Worm (Caenorhabditis elegans) whole organism, L4 larva: ENCODE results near the gene C09F12.2.
A peak's percentile ranks its signal among the peaks of the same experiment; 100 is the strongest.

Experiments
- F44E2.7 ChIP-seq: fragments of 200-800 bp; sonication (Bioruptor generic); IDR thresholded peaks from 2 replicates; pipeline ENCODE4 v2.1.2; 2022; ENCODE audit warnings: missing genetic modification characterization, missing compliant biosample characterization
- R02D3.7 ChIP-seq: fragments of 150-350 bp; sonication (generic microtip); optimal IDR thresholded peaks from 3 replicates; lab custom pipeline; 2014; ENCODE audit warnings: missing biosample characterization, missing genetic modification characterization
- Y48G9A.11 ChIP-seq: fragments of 200-800 bp; sonication (Bioruptor generic); IDR thresholded peaks from 2 replicates; pipeline ENCODE4 v1.3.6; 2022; ENCODE audit warnings: missing genetic modification reagents, missing genetic modification characterization, missing compliant biosample characterization
- Y5F2A.4 ChIP-seq: fragments of 200-800 bp; sonication (Bioruptor generic); optimal IDR thresholded peaks from 2 replicates; lab custom pipeline; 2018; ENCODE audit warnings: mild to moderate bottlenecking, missing genetic modification characterization, missing compliant biosample characterization
- ama-1 ChIP-seq: fragments of 150-350 bp; optimal IDR thresholded peaks from 2 replicates; lab custom pipeline; 2014; ENCODE audit warnings: inconsistent platforms, mixed read lengths
- arid-1 ChIP-seq: fragments of 200-800 bp; sonication (Bioruptor generic); conservative IDR thresholded peaks from 2 replicates; pipeline ENCODE4 v1.3.6; 2022; ENCODE audit warnings: missing genetic modification reagents, missing genetic modification characterization, missing compliant biosample characterization
- ceh-28 ChIP-seq: fragments of 150-350 bp; optimal IDR thresholded peaks from 2 replicates; lab custom pipeline; 2014; ENCODE audit warnings: missing biosample characterization, missing genetic modification reagents, missing genetic modification characterization
- ceh-32 ChIP-seq: sonication (generic microtip); optimal IDR thresholded peaks from 2 replicates; lab custom pipeline; 2016; ENCODE audit warnings: mild to moderate bottlenecking, missing genetic modification characterization, missing compliant biosample characterization; ENCODE audit not compliant: poor library complexity
- ceh-44 ChIP-seq: fragments of 200-800 bp; sonication (Bioruptor generic); IDR thresholded peaks from 2 replicates; pipeline ENCODE4 v1.3.6; 2022; ENCODE audit warnings: missing genetic modification reagents, missing genetic modification characterization, missing compliant biosample characterization
- ceh-62 ChIP-seq: sonication (generic microtip); optimal IDR thresholded peaks from 2 replicates; lab custom pipeline; 2017; ENCODE audit warnings: missing biosample characterization, missing genetic modification characterization
- ces-1 ChIP-seq: fragments of 150-350 bp; sonication (generic microtip); optimal IDR thresholded peaks from 4 replicates; lab custom pipeline; 2014; ENCODE audit warnings: missing biosample characterization, missing genetic modification reagents, missing genetic modification characterization
- ctbp-1 ChIP-seq: fragments of 200-800 bp; sonication (Bioruptor generic); IDR thresholded peaks from 2 replicates; pipeline ENCODE4 v1.3.6; 2022; ENCODE audit warnings: missing genetic modification reagents, missing genetic modification characterization, missing compliant biosample characterization
- daf-19 ChIP-seq: fragments of 200-800 bp; sonication (Bioruptor generic); conservative IDR thresholded peaks from 2 replicates; pipeline ENCODE4 v1.3.6; 2022; ENCODE audit warnings: missing genetic modification characterization, missing compliant biosample characterization
- daf-8 ChIP-seq: fragments of 200-800 bp; sonication (Bioruptor generic); IDR thresholded peaks from 2 replicates; pipeline ENCODE4 v1.3.6; 2022; ENCODE audit warnings: missing genetic modification characterization, missing compliant biosample characterization
- dmd-6 ChIP-seq: fragments of 200-800 bp; sonication (Bioruptor generic); IDR thresholded peaks from 2 replicates; pipeline ENCODE4 v1.3.6; 2022; ENCODE audit warnings: missing genetic modification reagents, missing genetic modification characterization, missing compliant biosample characterization
- dmd-8 ChIP-seq: fragments of 200-800 bp; sonication (Bioruptor generic); IDR thresholded peaks from 2 replicates; pipeline ENCODE4 v1.3.6; 2022; ENCODE audit warnings: missing genetic modification characterization, missing compliant biosample characterization
- duxl-1 ChIP-seq: sonication (generic microtip); optimal IDR thresholded peaks from 2 replicates; lab custom pipeline; 2016; ENCODE audit warnings: mild to moderate bottlenecking, missing genetic modification characterization, moderate library complexity, missing compliant biosample characterization; ENCODE audit not compliant: poor library complexity
- egl-27 ChIP-seq: sonication (generic microtip); optimal IDR thresholded peaks from 3 replicates; lab custom pipeline; 2017; ENCODE audit warnings: missing biosample characterization, missing genetic modification reagents, missing genetic modification characterization
- fkh-10 ChIP-seq: fragments of 150-350 bp; optimal IDR thresholded peaks from 2 replicates; lab custom pipeline; 2014; ENCODE audit warnings: missing biosample characterization, missing genetic modification reagents, missing genetic modification characterization
- hif-1 ChIP-seq, 2 experiments: sonication (generic microtip); optimal IDR thresholded peaks; 2 replicates each; lab custom pipeline; 2016 to 2017; ENCODE audit warnings: missing compliant biosample characterization in 2 of 2, missing genetic modification characterization in 2 of 2, missing genetic modification reagents in 2 of 2, missing genotype in 2 of 2, mild to moderate bottlenecking in 1 of 2
- hlh-30 ChIP-seq: sonication (generic microtip); optimal IDR thresholded peaks from 2 replicates; lab custom pipeline; 2017; ENCODE audit warnings: antibody characterized with exemption, mild to moderate bottlenecking, missing genetic modification characterization, missing compliant biosample characterization; ENCODE audit not compliant: insufficient read depth
- hmg-1.1 ChIP-seq: fragments of 200-800 bp; sonication (Bioruptor generic); IDR thresholded peaks from 2 replicates; pipeline ENCODE4 v1.3.6; 2022; ENCODE audit warnings: missing genetic modification reagents, missing genetic modification characterization, missing compliant biosample characterization
- lim-7 ChIP-seq: fragments of 200-800 bp; sonication (Bioruptor generic); IDR thresholded peaks from 2 replicates; pipeline ENCODE4 v1.3.6; 2022; ENCODE audit warnings: missing genetic modification characterization, missing compliant biosample characterization
- lin-13 ChIP-seq: fragments of 150-350 bp; optimal IDR thresholded peaks from 2 replicates; lab custom pipeline; 2014; ENCODE audit warnings: missing biosample characterization, missing genetic modification reagents, missing genetic modification characterization
- lin-15B ChIP-seq: fragments of 150-350 bp; sonication (generic microtip); optimal IDR thresholded peaks from 3 replicates; lab custom pipeline; 2014; ENCODE audit warnings: missing biosample characterization, missing genetic modification characterization
- lin-29 ChIP-seq: fragments of 200-800 bp; sonication (Bioruptor generic); IDR thresholded peaks from 2 replicates; pipeline ENCODE4 v1.3.6; 2022; ENCODE audit warnings: missing genetic modification reagents, missing genetic modification characterization, missing compliant biosample characterization
- lin-38 ChIP-seq: fragments of 200-800 bp; sonication (Bioruptor generic); IDR thresholded peaks from 2 replicates; pipeline ENCODE4 v1.3.6; 2022; ENCODE audit warnings: missing genetic modification reagents, missing genetic modification characterization, missing compliant biosample characterization
- lin-39 ChIP-seq: fragments of 150-350 bp; optimal IDR thresholded peaks from 2 replicates; lab custom pipeline; 2014; ENCODE audit warnings: missing biosample characterization, missing genetic modification reagents, missing genetic modification characterization
- lsy-2 ChIP-seq, 2 experiments: fragments of 150-350 bp in 1 of 2; sonication (generic microtip) in 1 of 2; optimal IDR thresholded peaks; 2 replicates each; lab custom pipeline; 2014 to 2017; ENCODE audit warnings: missing biosample characterization in 2 of 2, missing genetic modification characterization in 2 of 2
- mdl-1 ChIP-seq, 2 experiments: fragments of 150-350 bp in 1 of 2; sonication (generic microtip) in 1 of 2; optimal IDR thresholded peaks; 2 replicates each; lab custom pipeline; 2014 to 2017; ENCODE audit warnings: missing biosample characterization in 2 of 2, missing genetic modification characterization in 2 of 2
- mxl-3 ChIP-seq: fragments of 200-800 bp; sonication (Bioruptor generic); optimal IDR thresholded peaks from 2 replicates; lab custom pipeline; 2018; ENCODE audit warnings: mild to moderate bottlenecking, missing genetic modification characterization, missing compliant biosample characterization
- nhr-10 ChIP-seq: fragments of 150-350 bp; optimal IDR thresholded peaks from 2 replicates; lab custom pipeline; 2014; ENCODE audit warnings: missing biosample characterization, missing genetic modification characterization
- nhr-11 ChIP-seq: fragments of 150-350 bp; optimal IDR thresholded peaks from 2 replicates; lab custom pipeline; 2014; ENCODE audit warnings: missing biosample characterization, missing genetic modification characterization
- nhr-111 ChIP-seq: fragments of 200-800 bp; sonication (Bioruptor generic); optimal IDR thresholded peaks from 2 replicates; lab custom pipeline; 2018; ENCODE audit warnings: mild to moderate bottlenecking, missing genetic modification characterization, missing compliant biosample characterization
- nhr-237 ChIP-seq: sonication (generic microtip); optimal IDR thresholded peaks from 2 replicates; lab custom pipeline; 2017; ENCODE audit warnings: missing biosample characterization, missing genetic modification characterization
- nhr-28 ChIP-seq: fragments of 150-350 bp; optimal IDR thresholded peaks from 2 replicates; lab custom pipeline; 2014; ENCODE audit warnings: missing biosample characterization, missing genetic modification characterization
- nhr-41 ChIP-seq: fragments of 200-800 bp; sonication (Bioruptor generic); IDR thresholded peaks from 2 replicates; pipeline ENCODE4 v1.3.6; 2022; ENCODE audit warnings: missing genetic modification reagents, missing genetic modification characterization, missing compliant biosample characterization
- nhr-42 ChIP-seq: fragments of 200-800 bp; sonication (Bioruptor generic); IDR thresholded peaks from 2 replicates; pipeline ENCODE4 v1.3.6; 2022; ENCODE audit warnings: missing genetic modification characterization, missing compliant biosample characterization
- nhr-48 ChIP-seq: sonication (generic microtip); optimal IDR thresholded peaks from 2 replicates; lab custom pipeline; 2016; ENCODE audit warnings: mild to moderate bottlenecking, missing genetic modification characterization, missing compliant biosample characterization
- nhr-76 ChIP-seq: fragments of 150-350 bp; optimal IDR thresholded peaks from 2 replicates; lab custom pipeline; 2014; ENCODE audit warnings: missing biosample characterization, missing genetic modification characterization
- sdz-12 ChIP-seq: fragments of 200-800 bp; sonication (Bioruptor generic); optimal IDR thresholded peaks from 2 replicates; lab custom pipeline; 2018; ENCODE audit warnings: mild to moderate bottlenecking, missing genetic modification characterization, missing compliant biosample characterization
- set-16 ChIP-seq: fragments of 200-800 bp; sonication (Bioruptor generic); IDR thresholded peaks from 2 replicates; pipeline ENCODE4 v1.3.6; 2022; ENCODE audit warnings: missing genetic modification reagents, missing genetic modification characterization, missing compliant biosample characterization
- snpc-4 ChIP-seq: fragments of 150-350 bp; optimal IDR thresholded peaks from 2 replicates; lab custom pipeline; 2014; ENCODE audit warnings: missing biosample characterization, missing genetic modification characterization
- spr-3 ChIP-seq: fragments of 200-800 bp; sonication (Bioruptor generic); optimal IDR thresholded peaks from 2 replicates; lab custom pipeline; 2018; ENCODE audit warnings: mild to moderate bottlenecking, missing genetic modification characterization, missing compliant biosample characterization
- unc-130 ChIP-seq: sonication (generic microtip); optimal IDR thresholded peaks from 2 replicates; lab custom pipeline; 2016; ENCODE audit warnings: missing genetic modification reagents, missing genetic modification characterization, missing compliant biosample characterization
- unc-39 ChIP-seq: sonication (generic microtip); optimal IDR thresholded peaks from 2 replicates; lab custom pipeline; 2017; ENCODE audit warnings: missing biosample characterization, missing genetic modification characterization
- vab-7 ChIP-seq: fragments of 200-800 bp; sonication (Bioruptor generic); IDR thresholded peaks from 2 replicates; pipeline ENCODE4 v1.3.6; 2022; ENCODE audit warnings: missing genetic modification reagents, missing genetic modification characterization, missing compliant biosample characterization
- zfp-3 ChIP-seq: fragments of 200-800 bp; sonication (Bioruptor generic); conservative IDR thresholded peaks from 2 replicates; pipeline ENCODE4 v1.3.6; 2022; ENCODE audit warnings: missing genetic modification reagents, missing genetic modification characterization, missing compliant biosample characterization
- zip-11 ChIP-seq: fragments of 200-800 bp; sonication (Bioruptor generic); IDR thresholded peaks from 2 replicates; pipeline ENCODE4 v1.3.6; 2022; ENCODE audit warnings: missing genetic modification characterization, missing compliant biosample characterization
- zip-2 ChIP-seq: fragments of 150-350 bp; optimal IDR thresholded peaks from 2 replicates; lab custom pipeline; 2014; ENCODE audit warnings: missing biosample characterization, missing genetic modification characterization
- ztf-7 ChIP-seq: fragments of 150-350 bp; optimal IDR thresholded peaks from 2 replicates; lab custom pipeline; 2014; ENCODE audit warnings: missing biosample characterization, missing genetic modification characterization

The C09F12.2 gene

ce11 chrX:11031047-11031695 lies 22.5 kb upstream of the C09F12.2 start (continued):
- TF ChIP-seq hmg-1.1 (GFP tag; lab: Robert Waterston, UW) (peak; percentile 87), lsy-2 (tag; optimal IDR thresholded peaks at IDR 0.05; lab: Kevin White, UChicago) (peak; percentile 52 to 87), ceh-44 (GFP tag; lab: Robert Waterston, UW) (no peak), Y5F2A.4 (GFP tag; lab: Kevin White, UChicago) (no peak), dmd-6 (peak; percentile 79), lin-39 (tag; lab: Kevin White, UChicago) (no peak), daf-19 (GFP tag; lab: Robert Waterston, UW) (no peak), lin-38 (GFP tag; lab: Robert Waterston, UW) (peak; percentile 52), R02D3.7 (tag; lab: Kevin White, UChicago) (no peak), nhr-111 (GFP tag; lab: Kevin White, UChicago) (no peak), duxl-1 (tag; lab: Kevin White, UChicago) (peak; percentile 33), hif-1 (tag; optimal IDR thresholded peaks at IDR 0.05; lab: Kevin White, UChicago) (peak; percentile 40 to 86), zip-2 (tag; lab: Kevin White, UChicago) (no peak), nhr-76 (tag; lab: Kevin White, UChicago) (no peak), ceh-32 (tag; lab: Kevin White, UChicago) (peak; percentile 73), nhr-10 (tag; lab: Kevin White, UChicago) (peak; percentile 11), dmd-8 (no peak), nhr-237 (tag; lab: Kevin White, UChicago) (peak; percentile 40), unc-39 (tag; lab: Kevin White, UChicago) (no peak), lim-7 (GFP tag; lab: Robert Waterston, UW) (no peak), ces-1 (GFP tag; lab: Kevin White, UChicago) (no peak), arid-1 (peak; percentile 70; the same call in 1 of the 2 replicates), nhr-42 (GFP tag; lab: Robert Waterston, UW) (no peak), ceh-28 (tag; lab: Kevin White, UChicago) (peak; percentile 48), hlh-30 (tag; lab: Kevin White, UChicago) (peak; percentile 61), F44E2.7 (GFP tag; lab: Robert Waterston, UW) (no peak), nhr-48 (peak; percentile 87), sdz-12 (no peak), lin-29 (GFP tag; lab: Robert Waterston, UW) (no peak), ctbp-1 (GFP tag; lab: Robert Waterston, UW) (peak; percentile 96), lin-13 (peak; percentile 70), spr-3 (GFP tag; lab: Kevin White, UChicago) (peak; percentile 45), mdl-1 (tag; optimal IDR thresholded peaks at IDR 0.05; lab: Kevin White, UChicago) (peak; percentile 82 to 87), lin-15B (tag; lab: Kevin White, UChicago) (no peak), set-16 (GFP tag; lab: Robert Waterston, UW) (peak; percentile 94), mxl-3 (GFP tag; lab: Kevin White, UChicago) (peak; percentile 95), fkh-10 (GFP tag; lab: Kevin White, UChicago) (peak; percentile 51), daf-8 (no peak), snpc-4 (tag; lab: Kevin White, UChicago) (no peak), nhr-41 (no peak), unc-130 (GFP tag; lab: Kevin White, UChicago) (peak; percentile 40), egl-27 (tag; lab: Kevin White, UChicago) (no peak), ama-1 (peak; percentile 18), vab-7 (GFP tag; lab: Robert Waterston, UW) (0 out of 2 replicates have a peak, but pooled peaks have one; percentile 43), zfp-3 (GFP tag; lab: Robert Waterston, UW) (no peak), nhr-28 (tag; lab: Kevin White, UChicago) (peak; percentile 78), nhr-11 (tag; lab: Kevin White, UChicago) (peak; percentile 91), zip-11 (no peak), ztf-7 (tag; lab: Kevin White, UChicago) (peak; percentile 28), ceh-62 (tag; lab: Kevin White, UChicago) (no peak), Y48G9A.11 (GFP tag; lab: Robert Waterston, UW) (no peak)
